Worm (Caenorhabditis elegans): Measurements from ENCODE around the gene vps-45.

Gene vps-45

ce11 chrX:994678-995077 lies 20.0 kb upstream of the vps-45 start:
- TF ChIP-seq sea-2 (GFP tag; optimal IDR thresholded peaks at IDR 0.05) (no peak), jun-1 (tag; optimal IDR thresholded peaks at IDR 0.05) (no peak), elt-2 (tag; optimal IDR thresholded peaks at IDR 0.05) (no peak), eor-1 (tag; optimal IDR thresholded peaks at IDR 0.05) (no peak), lsy-12 (tag; optimal IDR thresholded peaks at IDR 0.05) (no peak)

DNA sequence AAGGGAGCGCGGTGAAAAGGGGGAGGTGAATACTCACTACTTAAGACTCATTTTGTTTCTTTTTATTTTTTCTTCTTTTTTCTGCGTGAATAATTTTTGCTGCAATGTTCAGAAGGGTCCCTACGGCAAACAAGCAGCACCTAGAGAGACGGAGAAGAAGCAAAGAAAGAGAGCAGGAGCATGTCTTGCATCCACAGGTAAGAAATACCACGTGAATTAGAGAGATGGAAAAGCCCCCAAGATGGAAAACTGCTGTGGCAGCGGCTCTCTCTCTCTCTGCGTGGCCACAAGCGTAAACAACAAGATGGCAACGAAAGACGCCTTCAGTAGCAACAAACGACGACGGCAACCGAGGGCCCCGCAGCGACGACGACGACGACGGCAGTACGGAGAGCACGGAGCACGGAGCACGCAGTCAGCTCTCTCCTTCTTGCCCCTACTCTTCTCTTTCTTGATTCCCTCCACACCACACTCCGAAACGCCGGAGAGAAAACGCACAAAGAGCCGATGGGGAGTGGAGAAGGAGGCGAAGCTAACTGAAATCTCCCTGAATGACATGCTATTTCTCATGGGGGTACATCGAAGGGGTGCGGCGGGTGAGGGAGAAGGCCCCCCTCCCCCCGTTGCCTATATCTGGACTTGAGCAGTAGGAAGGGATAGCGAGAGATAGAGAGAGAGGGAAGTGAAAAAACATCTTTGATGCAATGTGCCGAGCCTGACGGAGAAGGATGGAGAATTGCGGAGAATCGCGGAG lies 18.2 kb upstream of the vps-45 start:
- TF ChIP-seq snpc-4 (tag; optimal IDR thresholded peaks at IDR 0.05) (peak; percentile 55), fkh-10 (GFP tag; optimal IDR thresholded peaks at IDR 0.05) (peak; percentile 60), mdl-1 (tag; optimal IDR thresholded peaks at IDR 0.05) (peak; percentile 49), tbx-2 (tag; optimal IDR thresholded peaks at IDR 0.05) (peak; percentile 51), fos-1 (tag; optimal IDR thresholded peaks at IDR 0.05) (no peak), hmg-11 (tag; optimal IDR thresholded peaks at IDR 0.05) (peak; percentile 57), nfya-1 (tag; optimal IDR thresholded peaks at IDR 0.05; ENCODE audit: insufficient read depth) (peak; percentile 62), zag-1 (tag; optimal IDR thresholded peaks at IDR 0.05) (peak; percentile 3), nhr-12 (tag; optimal IDR thresholded peaks at IDR 0.05) (no peak), nhr-43 (tag; optimal IDR thresholded peaks at IDR 0.05; ENCODE audit: poor library complexity, severe bottlenecking) (no peak), sea-2 (GFP tag; optimal IDR thresholded peaks at IDR 0.05) (peak; percentile 32), nhr-11 (tag; optimal IDR thresholded peaks at IDR 0.05) (no peak), ceh-28 (tag; optimal IDR thresholded peaks at IDR 0.05) (peak; percentile 4), lin-39 (tag; optimal IDR thresholded peaks at IDR 0.05) (peak; percentile 15), lsy-12 (tag; optimal IDR thresholded peaks at IDR 0.05) (no peak), elt-1 (tag; optimal IDR thresholded peaks at IDR 0.05) (peak; percentile 27), R02D3.7 (tag; optimal IDR thresholded peaks at IDR 0.05) (no peak)

- TF ChIP-seq hmg-11 (tag; optimal IDR thresholded peaks at IDR 0.05) (no peak), zag-1 (tag; optimal IDR thresholded peaks at IDR 0.05) (no peak), mdl-1 (tag; optimal IDR thresholded peaks at IDR 0.05) (no peak)
Measured at ce11 chrX:991274-991673, 16.6 kb upstream of the vps-45 start, which contains the start of the genes C09E10.3 and dgk-1. Gene C09E10.3, minus strand, starts transcription at chrX:991374. Gene dgk-1, minus strand, starts transcription at chrX:991456.

- TF ChIP-seq lin-15B (tag; optimal IDR thresholded peaks at IDR 0.05) = no peak
- TF ChIP-seq ceh-16 (tag; optimal IDR thresholded peaks at IDR 0.05) = no peak
- TF ChIP-seq egl-5 (tag; optimal IDR thresholded peaks at IDR 0.05) = no peak
- TF ChIP-seq snpc-4 (tag; optimal IDR thresholded peaks at IDR 0.05) = peak; percentile 74
Measured at ce11 chrX:986463-986862, 11.8 kb upstream of the vps-45 start.

ce11 chrX:982598-982997 lies 8.0 kb upstream of the vps-45 start:
- TF ChIP-seq ceh-82 (tag; optimal IDR thresholded peaks at IDR 0.05) (no peak), ceh-16 (tag; optimal IDR thresholded peaks at IDR 0.05) (no peak), jun-1 (tag; optimal IDR thresholded peaks at IDR 0.05) (no peak), ceh-28 (tag; optimal IDR thresholded peaks at IDR 0.05) (no peak), eor-1 (tag; optimal IDR thresholded peaks at IDR 0.05) (no peak), elt-3 (tag; optimal IDR thresholded peaks at IDR 0.05) (no peak), lsy-12 (tag; optimal IDR thresholded peaks at IDR 0.05) (no peak), fkh-10 (GFP tag; optimal IDR thresholded peaks at IDR 0.05) (no peak), nhr-25 (tag; optimal IDR thresholded peaks at IDR 0.05) (no peak), skn-1 (tag; optimal IDR thresholded peaks at IDR 0.05) (no peak), zag-1 (tag; optimal IDR thresholded peaks at IDR 0.05) (no peak), elt-2 (tag; optimal IDR thresholded peaks at IDR 0.05) (no peak), lin-15B (tag; optimal IDR thresholded peaks at IDR 0.05) (no peak), ama-1 (optimal IDR thresholded peaks at IDR 0.05) (no peak)

- TF ChIP-seq hmg-11 (tag; optimal IDR thresholded peaks at IDR 0.05) (peak; percentile 4), nhr-23 (tag; optimal IDR thresholded peaks at IDR 0.05) (peak; percentile 66), elt-3 (tag; optimal IDR thresholded peaks at IDR 0.05) (no peak), elt-1 (tag; optimal IDR thresholded peaks at IDR 0.05) (no peak), nhr-43 (tag; optimal IDR thresholded peaks at IDR 0.05; ENCODE audit: poor library complexity, severe bottlenecking) (peak; percentile 39), ceh-9 (tag; optimal IDR thresholded peaks at IDR 0.05) (no peak), ztf-4 (tag; optimal IDR thresholded peaks at IDR 0.05) (no peak), aly-2 (tag; optimal IDR thresholded peaks at IDR 0.05) (no peak), nhr-25 (tag; optimal IDR thresholded peaks at IDR 0.05) (peak; percentile 90), lin-15B (tag; optimal IDR thresholded peaks at IDR 0.05) (no peak)
Measured at ce11 chrX:980252-981009, 5.8 kb upstream of the vps-45 start, which contains the start of gene C44C1.1. Gene C44C1.1, plus strand, starts transcription at chrX:980776.

Data from whole organism, L3 larva.